Fruit fly (Drosophila melanogaster) ovary, adult (tissue): ENCODE data around the gene Prat.
A peak's percentile ranks its signal among the peaks of the same experiment; 100 is the strongest.

ENCODE experiments used
- CG17801 ChIP-seq: fragments of 200-800 bp; optimal IDR thresholded peaks from 2 replicates; lab custom pipeline; 2019; ENCODE audit warnings: missing biosample characterization, mild to moderate bottlenecking, missing genetic modification characterization, moderate library complexity; ENCODE audit not compliant: partially characterized antibody

Gene Prat

dm6 chr3R:7911482-7911881, at the start of gene Prat:
Gene Prat, minus strand, starts transcription at chr3R:7911779.
- TF ChIP-seq CG17801 (GFP tag; lab: Kevin White, UChicago): no peak

dm6 chr3R:7961348-7961747, 49.8 kb upstream of the Prat start:
- TF ChIP-seq CG17801 (GFP tag; lab: Kevin White, UChicago): no peak

- TF ChIP-seq CG17801 (GFP tag; lab: Kevin White, UChicago): no peak
Measured at dm6 chr3R:7957008-7957407, 45.4 kb upstream of the Prat start.

dm6 chr3R:7954477-7954876, 42.9 kb upstream of the Prat start:
- TF ChIP-seq CG17801 (GFP tag; lab: Kevin White, UChicago): no peak

- TF ChIP-seq CG17801 (GFP tag; lab: Kevin White, UChicago): no peak
Measured at dm6 chr3R:7953041-7953788, 41.6 kb upstream of the Prat start.

- no peak for TF ChIP-seq CG17801 (GFP tag; lab: Kevin White, UChicago)
Measured at dm6 chr3R:7950147-7950546, 38.6 kb upstream of the Prat start.

dm6 chr3R:7947349-7947748, 35.8 kb upstream of the Prat start:
- peak; percentile 47 for TF ChIP-seq CG17801 (GFP tag; lab: Kevin White, UChicago)

dm6 chr3R:7944699-7945349, 33.2 kb upstream of the Prat start:
- no peak for TF ChIP-seq CG17801 (GFP tag; lab: Kevin White, UChicago)

- peak; percentile 7 for TF ChIP-seq CG17801 (GFP tag; lab: Kevin White, UChicago)
Measured at dm6 chr3R:7936786-7937363, 25.3 kb upstream of the Prat start.

- no peak for TF ChIP-seq CG17801 (GFP tag; lab: Kevin White, UChicago)
Measured at dm6 chr3R:7926354-7926753, 14.8 kb upstream of the Prat start.

- TF ChIP-seq CG17801 (GFP tag; lab: Kevin White, UChicago): no peak
Measured at dm6 chr3R:7920196-7920595, 8.6 kb upstream of the Prat start, which contains the start of the genes CG10445 and lds. Gene CG10445, minus strand, starts transcription at chr3R:7920299. Gene lds, plus strand, starts transcription at chr3R:7920431.

dm6 chr3R:7913551-7913950, 2.0 kb upstream of the Prat start, which contains the start of gene kipf:
Gene kipf, plus strand, starts transcription at chr3R:7913851.
- TF ChIP-seq CG17801 (GFP tag; lab: Kevin White, UChicago): no peak

- TF ChIP-seq CG17801 (GFP tag; lab: Kevin White, UChicago): peak; percentile 23
Measured at dm6 chr3R:7913139-7913538, 1.6 kb upstream of the Prat start, which contains the start of gene Rfk. Gene Rfk, minus strand, starts transcription at chr3R:7913290.

dm6 chr3R:7907311-7907710, 4.3 kb downstream of the Prat start, which contains the start of the genes Taf7 and EMC1:
Gene Taf7, plus strand, starts transcription at chr3R:7907333.
Gene EMC1, minus strand, starts transcription at chr3R:7907363.
- TF ChIP-seq CG17801 (GFP tag; lab: Kevin White, UChicago): no peak

dm6 chr3R:7902313-7902872, 9.2 kb downstream of the Prat start, which contains the start of gene mRpS9:
Gene mRpS9, minus strand, starts transcription at chr3R:7902667.
- peak; percentile 11 for TF ChIP-seq CG17801 (GFP tag; lab: Kevin White, UChicago)
